Fruit fly (Drosophila melanogaster) whole organism, adult: ENCODE data around the gene CG12206.

Experiments used
- CG7101 ChIP-seq: fragments of 200-800 bp; sonication (Bioruptor generic); optimal IDR thresholded peaks from 2 replicates; lab custom pipeline; 2018; ENCODE audit warnings: missing biosample characterization, mild to moderate bottlenecking, missing genetic modification characterization, moderate library complexity
- Clk ChIP-seq: fragments of 200-800 bp; sonication (Bioruptor generic); optimal IDR thresholded peaks from 2 replicates; lab custom pipeline; 2017; ENCODE audit warnings: missing biosample characterization, missing genetic modification characterization
- tj ChIP-seq: fragments of 200-800 bp; sonication (Bioruptor generic); optimal IDR thresholded peaks from 3 replicates; lab custom pipeline; 2017; ENCODE audit warnings: missing biosample characterization, mild to moderate bottlenecking, missing genetic modification characterization, moderate library complexity

dm6 chrX:3504251-3504650 lies 29.9 kb upstream of the CG12206 start:
- TF ChIP-seq CG7101 (no peak), Clk (no peak), tj (GFP tag; lab: Kevin White, UChicago) (no peak)
